Worm (Caenorhabditis elegans) whole organism, young adult: ENCODE results near the gene fbxa-160.

ENCODE experiments used
- F22D6.2 ChIP-seq: sonication (generic microtip); optimal IDR thresholded peaks from 2 replicates; lab custom pipeline; 2016; ENCODE audit warnings: mild to moderate bottlenecking, missing genetic modification characterization, missing compliant biosample characterization
- ama-1 ChIP-seq, 3 experiments: fragments of 150-350 bp in 1 of 3; sonication (generic microtip) in 2 of 3; optimal IDR thresholded peaks; 2 replicates each; lab custom pipeline; 2014 to 2018; ENCODE audit warnings: missing biosample characterization in 2 of 3, missing genetic modification characterization in 2 of 3, missing genetic modification reagents in 2 of 3
- cebp-2 ChIP-seq: fragments of 200-800 bp; sonication (Bioruptor generic); IDR thresholded peaks from 2 replicates; pipeline ENCODE4 v1.3.6; 2022; ENCODE audit warnings: missing genetic modification characterization, missing compliant biosample characterization
- dpl-1 ChIP-seq: fragments of 150-350 bp; optimal IDR thresholded peaks from 2 replicates; lab custom pipeline; 2014; ENCODE audit warnings: missing biosample characterization, missing genetic modification reagents, missing genetic modification characterization
- let-607 ChIP-seq, 2 experiments: fragments of 200-800 bp in 1 of 2; sonication (Bioruptor generic) in 1 of 2; sonication (generic microtip) in 1 of 2; optimal IDR thresholded peaks; 2 replicates each; lab custom pipeline; 2016 to 2018; ENCODE audit warnings: mild to moderate bottlenecking in 2 of 2, missing compliant biosample characterization in 2 of 2, missing genetic modification characterization in 2 of 2, moderate library complexity in 2 of 2, missing genotype in 1 of 2
- mxl-1 ChIP-seq: sonication (generic microtip); optimal IDR thresholded peaks from 2 replicates; lab custom pipeline; 2016; ENCODE audit warnings: missing genetic modification characterization, missing compliant biosample characterization
- snpc-1.3 ChIP-seq: sonication (generic microtip); optimal IDR thresholded peaks from 2 replicates; lab custom pipeline; 2017; ENCODE audit warnings: missing genetic modification characterization, mild to moderate bottlenecking, missing compliant biosample characterization, antibody characterized with exemption, moderate library complexity, missing genotype, missing genetic modification reagents; ENCODE audit not compliant: insufficient read depth
- snpc-4 ChIP-seq, 5 experiments: fragments of 150-350 bp in 1 of 5; sonication (generic microtip) in 4 of 5; optimal IDR thresholded peaks; 2 replicates each; lab custom pipeline; 2014 to 2018; ENCODE audit warnings: missing genetic modification characterization in 5 of 5, missing biosample characterization in 3 of 5, antibody characterized with exemption in 2 of 5, mild to moderate bottlenecking in 2 of 5, missing compliant biosample characterization in 2 of 5, missing genotype in 2 of 5, moderate library complexity in 2 of 5, missing genetic modification reagents in 1 of 5
- tbx-9 ChIP-seq: sonication (generic microtip); optimal IDR thresholded peaks from 2 replicates; lab custom pipeline; 2016; ENCODE audit warnings: borderline replicate concordance, missing genetic modification characterization, inconsistent platforms, missing compliant biosample characterization
- ztf-25 ChIP-seq: fragments of 200-800 bp; sonication (Bioruptor generic); IDR thresholded peaks from 2 replicates; pipeline ENCODE4 v1.3.6; 2022; ENCODE audit warnings: missing genetic modification reagents, missing genetic modification characterization, missing compliant biosample characterization

ce11 chrII:1603049-1603448, 21.4 kb downstream of the fbxa-160 start:
- TF ChIP-seq mxl-1 (tag; lab: Kevin White, UChicago) (no peak), snpc-4 (GFP tag; optimal IDR thresholded peaks at IDR 0.05; lab: Kevin White, UChicago) (no peak), snpc-4 (tag; optimal IDR thresholded peaks at IDR 0.05; lab: Kevin White, UChicago) (no peak), ztf-25 (no peak), tbx-9 (tag; lab: Kevin White, UChicago) (no peak), let-607 (tag; optimal IDR thresholded peaks at IDR 0.05; lab: Kevin White, UChicago) (no peak), F22D6.2 (tag; lab: Kevin White, UChicago) (no peak), cebp-2 (GFP tag; lab: Robert Waterston, UW) (no peak), dpl-1 (GFP tag; lab: Kevin White, UChicago) (no peak), snpc-1.3 (tag; lab: Kevin White, UChicago) (no peak), ama-1 (optimal IDR thresholded peaks at IDR 0.05; lab: Kevin White, UChicago) (no peak), ama-1 (GFP tag; optimal IDR thresholded peaks at IDR 0.05; lab: Kevin White, UChicago) (no peak)
